Fruit fly (Drosophila melanogaster): ENCODE measurements around the gene ifc.

ifc gene

DNA sequence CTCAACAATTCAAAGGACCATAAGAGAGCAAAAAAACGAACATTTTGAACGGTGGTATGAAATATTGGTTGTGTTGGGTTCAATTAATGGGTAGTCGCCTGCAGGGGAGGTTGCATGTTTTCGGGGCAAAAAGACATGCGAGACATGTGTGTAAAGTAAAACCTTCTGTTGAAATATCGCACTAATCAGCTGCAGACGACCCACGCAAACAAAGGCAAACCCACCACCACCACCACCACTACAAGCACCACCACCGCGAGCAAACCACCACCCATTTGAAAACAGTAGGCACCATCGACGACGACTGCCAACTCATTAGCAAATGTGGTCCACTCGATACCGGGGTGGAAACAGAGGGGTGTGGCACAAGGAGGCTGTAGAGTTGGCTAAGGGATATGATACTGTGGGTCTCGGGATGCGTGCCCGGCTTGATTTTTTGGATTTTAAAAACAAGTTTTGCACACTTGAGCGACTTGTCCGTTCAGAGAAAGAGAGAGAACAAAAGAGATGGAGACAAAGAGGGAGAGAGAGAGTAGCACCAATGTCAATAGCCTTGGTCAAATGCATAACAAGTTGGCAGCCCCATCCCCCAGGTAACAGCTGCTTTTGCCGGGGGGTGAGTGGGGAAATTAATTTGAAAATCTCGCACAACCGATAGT is 8.9 kb upstream of the ifc start (continued):
- peak; percentile 15 for TF ChIP-seq CG3919 (GFP tag; optimal IDR thresholded peaks at IDR 0.05)
- TF ChIP-seq Hr4 (GFP tag; optimal IDR thresholded peaks at IDR 0.05), result no peak
- no peak for TF ChIP-seq CG10669 (GFP tag; optimal IDR thresholded peaks at IDR 0.05)
- TF ChIP-seq CG8319 (GFP tag; optimal IDR thresholded peaks at IDR 0.05), result no peak
- no peak for TF ChIP-seq CG8119 (GFP tag; IDR thresholded peaks at IDR 0.05)
- peak; percentile 9 to 77 for TF ChIP-seq ss (GFP tag; optimal IDR thresholded peaks at IDR 0.05)
- no peak for TF ChIP-seq CG10631 (GFP tag; optimal IDR thresholded peaks at IDR 0.05)
- TF ChIP-seq Hr38 (GFP tag; optimal IDR thresholded peaks at IDR 0.05), result no peak
- TF ChIP-seq CG1621 (tag; optimal IDR thresholded peaks at IDR 0.05), result no peak
- TF ChIP-seq topi (GFP tag; optimal IDR thresholded peaks at IDR 0.05), result no peak
- peak; percentile 17 for TF ChIP-seq CG7368 (GFP tag; optimal IDR thresholded peaks at IDR 0.05)
- TF ChIP-seq vri (GFP tag; optimal IDR thresholded peaks at IDR 0.05), result peak; percentile 52

DNA sequence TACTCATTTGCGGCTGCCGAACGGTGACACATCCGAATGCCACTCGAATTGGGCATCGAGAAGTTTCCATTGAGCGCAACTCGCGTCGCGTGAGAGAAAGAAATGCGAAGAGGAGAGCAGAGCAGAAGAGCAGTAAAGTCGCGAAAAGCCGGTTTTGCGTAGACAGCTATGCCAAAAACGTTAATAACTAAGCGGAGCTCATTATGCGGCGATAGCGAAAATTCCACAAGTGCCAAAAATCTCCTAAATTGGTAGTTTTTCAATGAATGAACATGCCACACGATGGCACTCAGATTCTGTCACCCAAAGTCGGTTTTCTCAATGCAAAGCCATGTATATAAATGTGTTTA is 8.4 kb upstream of the ifc start:
- TF ChIP-seq CG8119 (GFP tag; IDR thresholded peaks at IDR 0.05) (no peak), CG34406 (GFP tag; optimal IDR thresholded peaks at IDR 0.05) (no peak), spab (GFP tag; optimal IDR thresholded peaks at IDR 0.05) (no peak), CG3919 (GFP tag; optimal IDR thresholded peaks at IDR 0.05) (no peak), Sox15 (GFP tag; optimal IDR thresholded peaks at IDR 0.05) (no peak), eg (GFP tag; IDR thresholded peaks at IDR 0.05) (no peak), acj6 (GFP tag; optimal IDR thresholded peaks at IDR 0.05) (no peak), lz (GFP tag; optimal IDR thresholded peaks at IDR 0.05) (no peak), CG11294 (GFP tag; IDR thresholded peaks at IDR 0.05) (no peak), CG11902 (GFP tag; optimal IDR thresholded peaks at IDR 0.05) (no peak), Hr38 (GFP tag; optimal IDR thresholded peaks at IDR 0.05) (no peak), vri (GFP tag; optimal IDR thresholded peaks at IDR 0.05) (no peak), pdm3 (GFP tag; optimal IDR thresholded peaks at IDR 0.05) (no peak), CG6854 (GFP tag; optimal IDR thresholded peaks at IDR 0.05) (no peak)

DNA sequence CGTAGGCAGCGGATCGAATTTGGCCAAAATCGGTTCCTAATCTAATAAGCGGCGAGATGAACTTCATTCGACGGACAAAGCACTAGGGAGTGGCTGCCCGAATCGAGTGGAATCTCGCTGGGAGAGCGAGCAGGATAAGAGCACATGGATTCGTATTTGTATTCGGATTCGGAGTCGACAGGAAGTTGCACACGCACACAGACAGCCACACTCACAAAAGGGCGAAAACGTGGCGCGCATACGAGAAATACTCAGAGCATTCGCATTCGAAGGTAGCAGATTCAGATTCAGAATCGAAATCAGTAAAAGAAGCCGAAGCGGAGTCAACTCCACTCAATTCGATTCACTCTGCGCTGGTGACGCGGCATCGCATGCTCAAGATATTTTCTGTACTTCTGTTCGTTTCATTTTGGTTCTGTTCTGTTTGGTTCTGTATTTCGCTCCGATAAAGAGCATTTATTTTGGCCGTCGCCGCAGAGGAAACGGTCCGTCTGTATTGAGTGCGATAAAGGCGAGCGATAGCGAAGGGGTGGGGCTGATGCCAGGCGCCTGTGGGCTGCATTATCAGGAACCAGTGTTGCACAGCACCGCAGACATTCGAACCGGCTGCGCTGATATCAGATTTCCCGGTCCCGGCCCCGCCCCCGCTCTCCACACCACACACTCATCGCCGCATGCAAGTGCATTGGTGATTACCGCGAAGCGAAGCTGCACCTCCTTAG is 7.7 kb upstream of the ifc start:
- peak in 1 of 2 experiments; percentile 55 for TF ChIP-seq ss (GFP tag; optimal IDR thresholded peaks at IDR 0.05)
- peak; percentile 95 for TF ChIP-seq svp (GFP tag)
- TF ChIP-seq CG1621 (tag; optimal IDR thresholded peaks at IDR 0.05), result peak; percentile 20
- TF ChIP-seq CG6163 (GFP tag; IDR thresholded peaks at IDR 0.05), result no peak
- peak; percentile 18 for TF ChIP-seq esn (GFP tag; optimal IDR thresholded peaks at IDR 0.05)
- TF ChIP-seq CG6854 (GFP tag; optimal IDR thresholded peaks at IDR 0.05), result peak; percentile 24
- TF ChIP-seq Sox102F (GFP tag; optimal IDR thresholded peaks at IDR 0.05), result peak; percentile 19
- peak; percentile 44 for TF ChIP-seq Met (GFP tag; optimal IDR thresholded peaks at IDR 0.05)
- peak; percentile 4 for TF ChIP-seq net (GFP tag; optimal IDR thresholded peaks at IDR 0.05)
- peak; percentile 64 for TF ChIP-seq Eip93F (GFP tag; optimal IDR thresholded peaks at IDR 0.05)
- peak; percentile 13 for TF ChIP-seq CG6808 (GFP tag; optimal IDR thresholded peaks at IDR 0.05)
- TF ChIP-seq Eip78C (GFP tag), result peak; percentile 2
- peak; percentile 19 for TF ChIP-seq Sox14 (GFP tag; optimal IDR thresholded peaks at IDR 0.05)
- no peak for TF ChIP-seq CG31627 (GFP tag; optimal IDR thresholded peaks at IDR 0.05)
- no peak for TF ChIP-seq CG8632 (GFP tag; optimal IDR thresholded peaks at IDR 0.05)
- peak; percentile 27 for TF ChIP-seq vri (GFP tag; optimal IDR thresholded peaks at IDR 0.05)
- TF ChIP-seq CG10631 (GFP tag; optimal IDR thresholded peaks at IDR 0.05), result no peak
- peak; percentile 61 for TF ChIP-seq CG3919 (GFP tag; optimal IDR thresholded peaks at IDR 0.05)
- peak; percentile 13 for TF ChIP-seq CG3032 (tag; optimal IDR thresholded peaks at IDR 0.05)
- no peak for TF ChIP-seq CG16779 (tag; optimal IDR thresholded peaks at IDR 0.05)
- no peak for TF ChIP-seq Hr4 (GFP tag; optimal IDR thresholded peaks at IDR 0.05)
- peak; percentile 39 for TF ChIP-seq CG7368 (GFP tag; optimal IDR thresholded peaks at IDR 0.05)
- peak; percentile 21 for TF ChIP-seq topi (GFP tag; optimal IDR thresholded peaks at IDR 0.05)
- no peak for TF ChIP-seq fd59A (GFP tag; optimal IDR thresholded peaks at IDR 0.05)
- TF ChIP-seq dsx (GFP tag; optimal IDR thresholded peaks at IDR 0.05; ENCODE audit: poor library complexity, severe bottlenecking), result no peak
